Worm (Caenorhabditis elegans) whole organism, L2 larva: ENCODE results near the gene Y48G9A.11.

ENCODE experiments used
- alr-1 ChIP-seq: fragments of 150-350 bp; optimal IDR thresholded peaks from 2 replicates; lab custom pipeline; 2014; ENCODE audit warnings: missing biosample characterization, missing genetic modification characterization
- unc-39 ChIP-seq: fragments of 150-350 bp; optimal IDR thresholded peaks from 2 replicates; lab custom pipeline; 2014; ENCODE audit warnings: missing biosample characterization, missing genetic modification characterization

DNA sequence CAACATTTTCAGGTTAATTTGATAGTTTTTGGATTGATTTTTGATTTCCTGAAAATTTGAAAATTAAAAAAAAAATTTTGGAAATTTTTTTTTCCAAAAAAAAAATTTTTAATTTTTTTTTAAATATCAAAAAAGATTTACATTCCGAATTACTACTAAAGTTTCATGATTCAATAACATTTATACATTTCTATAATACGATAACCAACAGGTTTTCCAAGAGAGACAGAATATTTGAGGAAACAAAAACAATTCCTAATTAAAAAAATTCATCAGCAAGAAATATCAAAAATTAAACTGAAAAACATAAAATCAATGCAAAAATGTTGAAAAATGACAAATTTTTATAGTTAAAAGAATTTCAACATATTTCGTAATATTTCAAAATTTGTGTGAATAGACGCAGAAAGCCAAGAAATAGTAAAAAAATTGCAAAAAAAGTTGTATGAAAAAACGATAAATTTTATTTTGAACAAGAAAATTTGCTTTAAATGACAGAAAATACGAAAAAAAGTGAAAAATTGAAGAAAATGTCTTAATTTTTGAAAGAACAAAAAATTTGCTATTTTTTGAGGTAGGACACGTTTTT is 40.1 kb downstream of the Y48G9A.11 start, which contains the start of gene Y39A3A.4:
- TF ChIP-seq alr-1 (tag; lab: Kevin White, UChicago) (no peak), unc-39 (tag; lab: Kevin White, UChicago) (no peak)
